Fruit fly (Drosophila melanogaster) whole organism, embryonic: Measurements from ENCODE around the gene Vm32E.
A peak's percentile ranks its signal among the peaks of the same experiment; 100 is the strongest.

Experiments
- Aef1 ChIP-seq: fragments of 200-800 bp; sonication (Bioruptor generic); IDR thresholded peaks from 3 replicates; pipeline ENCODE4 v1.3.6; 2022; ENCODE audit warnings: missing biosample characterization, missing genetic modification characterization
- Atf-2 ChIP-seq: fragments of 200-800 bp; sonication (Bioruptor generic); optimal IDR thresholded peaks from 2 replicates; lab custom pipeline; 2016; ENCODE audit warnings: missing biosample characterization, missing genetic modification characterization
- C15 ChIP-seq: fragments of 200-800 bp; sonication (Bioruptor generic); IDR thresholded peaks from 3 replicates; pipeline ENCODE4 v1.3.6; 2022; ENCODE audit warnings: missing biosample characterization, missing genetic modification characterization
- CG10209 ChIP-seq: fragments of 200-800 bp; sonication (Bioruptor generic); optimal IDR thresholded peaks from 3 replicates; lab custom pipeline; 2017; ENCODE audit warnings: missing biosample characterization, mild to moderate bottlenecking, missing genetic modification characterization, missing genetic modification reagents
- CG10565 ChIP-seq: fragments of 200-800 bp; sonication (Bioruptor generic); optimal IDR thresholded peaks from 3 replicates; lab custom pipeline; 2016; ENCODE audit warnings: missing biosample characterization, mild to moderate bottlenecking, missing genetic modification characterization
- CG12299 ChIP-seq: fragments of 200-800 bp; sonication (Bioruptor generic); optimal IDR thresholded peaks from 2 replicates; lab custom pipeline; 2018; ENCODE audit warnings: missing biosample characterization, mild to moderate bottlenecking, missing genetic modification characterization
- CG12942 ChIP-seq: fragments of 200-800 bp; sonication (Bioruptor generic); optimal IDR thresholded peaks from 3 replicates; lab custom pipeline; 2016; ENCODE audit warnings: missing biosample characterization, missing genetic modification characterization
- CG13624 ChIP-seq: fragments of 200-800 bp; sonication (Bioruptor generic); optimal IDR thresholded peaks from 2 replicates; lab custom pipeline; 2016; ENCODE audit warnings: missing biosample characterization, missing genetic modification characterization
- CG14014 ChIP-seq: fragments of 200-800 bp; sonication (Bioruptor generic); IDR thresholded peaks from 2 replicates; pipeline ENCODE4 v1.3.6; 2022; ENCODE audit warnings: missing biosample characterization, missing genetic modification characterization
- CG14441 ChIP-seq: fragments of 200-800 bp; sonication (Bioruptor generic); IDR thresholded peaks from 2 replicates; pipeline ENCODE4 v1.3.6; 2022; ENCODE audit warnings: missing biosample characterization, missing genetic modification characterization
- CG17328 ChIP-seq: fragments of 200-800 bp; sonication (Bioruptor generic); IDR thresholded peaks from 2 replicates; pipeline ENCODE4 v1.3.6; 2022; ENCODE audit warnings: missing biosample characterization, missing genetic modification characterization
- CG30403 ChIP-seq: fragments of 200-800 bp; sonication (Bioruptor generic); optimal IDR thresholded peaks from 3 replicates; lab custom pipeline; 2016; ENCODE audit warnings: missing biosample characterization, missing genetic modification characterization
- CG32532 ChIP-seq: fragments of 200-800 bp; sonication (Bioruptor generic); IDR thresholded peaks from 2 replicates; pipeline ENCODE4 v1.3.6; 2022; ENCODE audit warnings: missing biosample characterization, missing genetic modification characterization
- CG4282 ChIP-seq: fragments of 200-800 bp; sonication (Bioruptor generic); optimal IDR thresholded peaks from 2 replicates; lab custom pipeline; 2016; ENCODE audit warnings: missing biosample characterization, missing genetic modification characterization
- CG4328 ChIP-seq: fragments of 200-800 bp; sonication (Bioruptor generic); optimal IDR thresholded peaks from 3 replicates; lab custom pipeline; 2017; ENCODE audit warnings: missing biosample characterization, missing genetic modification reagents, missing genetic modification characterization
- CG4360 ChIP-seq: fragments of 200-800 bp; sonication (Bioruptor generic); IDR thresholded peaks from 2 replicates; pipeline ENCODE4 v1.3.6; 2022; ENCODE audit warnings: missing biosample characterization, missing genetic modification characterization
- CG6689 ChIP-seq: fragments of 200-800 bp; sonication (Bioruptor generic); IDR thresholded peaks from 2 replicates; pipeline ENCODE4 v1.3.6; 2022; ENCODE audit warnings: missing biosample characterization, missing genetic modification characterization
- CG6813 ChIP-seq: fragments of 200-800 bp; sonication (Bioruptor generic); optimal IDR thresholded peaks from 2 replicates; lab custom pipeline; 2017; ENCODE audit warnings: missing biosample characterization, missing genetic modification characterization, mild to moderate bottlenecking, moderate library complexity, missing genetic modification reagents
- CG9932 ChIP-seq: fragments of 200-800 bp; sonication (Bioruptor generic); IDR thresholded peaks from 2 replicates; pipeline ENCODE4 v1.3.6; 2022; ENCODE audit warnings: missing biosample characterization, missing genetic modification characterization
- Chrac-16 ChIP-seq: fragments of 200-800 bp; sonication (Bioruptor generic); optimal IDR thresholded peaks from 3 replicates; lab custom pipeline; 2016; ENCODE audit warnings: missing biosample characterization, missing genetic modification characterization
- D19B ChIP-seq: fragments of 200-800 bp; sonication (Bioruptor generic); optimal IDR thresholded peaks from 2 replicates; lab custom pipeline; 2017; ENCODE audit warnings: missing biosample characterization, mild to moderate bottlenecking, missing genetic modification characterization
- Dbx ChIP-seq: fragments of 200-800 bp; sonication (Bioruptor generic); IDR thresholded peaks from 3 replicates; pipeline ENCODE4 v1.3.6; 2022; ENCODE audit warnings: missing biosample characterization, missing genetic modification characterization
- Dip3 ChIP-seq: fragments of 200-800 bp; sonication (Bioruptor generic); optimal IDR thresholded peaks from 3 replicates; lab custom pipeline; 2016; ENCODE audit warnings: missing biosample characterization, missing genetic modification characterization
- H15 ChIP-seq: fragments of 200-800 bp; sonication (Bioruptor generic); IDR thresholded peaks from 3 replicates; pipeline ENCODE4 v1.3.6; 2022; ENCODE audit warnings: missing biosample characterization, missing genetic modification characterization
- H2.0 ChIP-seq: fragments of 200-800 bp; sonication (Bioruptor generic); IDR thresholded peaks from 2 replicates; pipeline ENCODE4 v1.3.6; 2022; ENCODE audit warnings: missing biosample characterization, missing genetic modification characterization
- HLH54F ChIP-seq: fragments of 200-800 bp; sonication (Bioruptor generic); optimal IDR thresholded peaks from 3 replicates; lab custom pipeline; 2016; ENCODE audit warnings: missing biosample characterization, missing genetic modification characterization
- Kr ChIP-seq: fragments of 200-800 bp; sonication (Bioruptor generic); optimal IDR thresholded peaks from 2 replicates; lab custom pipeline; 2017; ENCODE audit warnings: missing biosample characterization, mild to moderate bottlenecking, missing genetic modification characterization
- Lim3 ChIP-seq: fragments of 200-800 bp; sonication (Bioruptor generic); IDR thresholded peaks from 2 replicates; pipeline ENCODE4 v1.3.6; 2022; ENCODE audit warnings: missing biosample characterization, missing genetic modification characterization
- Max ChIP-seq: fragments of 200-800 bp; sonication (Bioruptor generic); optimal IDR thresholded peaks from 2 replicates; lab custom pipeline; 2016; ENCODE audit warnings: missing biosample characterization, mild to moderate bottlenecking, missing genetic modification characterization
- Med ChIP-seq: fragments of 200-800 bp; sonication (Bioruptor generic); peaks from one replicate; lab custom pipeline; 2016; ENCODE audit warnings: missing biosample characterization, missing genetic modification characterization, mild to moderate bottlenecking, inconsistent platforms, moderate library complexity
- Optix ChIP-seq: fragments of 200-800 bp; sonication (Bioruptor generic); IDR thresholded peaks from 3 replicates; pipeline ENCODE4 v1.3.6; 2022; ENCODE audit warnings: missing biosample characterization, missing genetic modification characterization
- Tbp ChIP-seq: fragments of >200 bp; optimal IDR thresholded peaks from 2 replicates; lab custom pipeline; 2018; ENCODE audit warnings: missing biosample characterization, missing genetic modification characterization
- Usf ChIP-seq: fragments of 200-800 bp; sonication (Bioruptor generic); optimal IDR thresholded peaks from 2 replicates; lab custom pipeline; 2017; ENCODE audit warnings: missing genotype, missing biosample characterization, missing genetic modification characterization
- ase ChIP-seq: fragments of 200-800 bp; sonication (Bioruptor generic); IDR thresholded peaks from 3 replicates; pipeline ENCODE4 v1.3.6; 2022; ENCODE audit warnings: missing biosample characterization, missing genetic modification characterization
- az2 ChIP-seq: fragments of 200-800 bp; sonication (Bioruptor generic); optimal IDR thresholded peaks from 3 replicates; lab custom pipeline; 2016; ENCODE audit warnings: missing biosample characterization, missing genetic modification characterization
- bsh ChIP-seq, 2 experiments: fragments of 200-800 bp; sonication (Bioruptor generic); optimal IDR thresholded peaks; 2 replicates each; lab custom pipeline; 2017 to 2018; ENCODE audit warnings: mild to moderate bottlenecking in 2 of 2, missing biosample characterization in 2 of 2, missing genetic modification characterization in 2 of 2, moderate library complexity in 1 of 2
- chif ChIP-seq, 2 experiments: fragments of 200-800 bp; sonication (Bioruptor generic); optimal IDR thresholded peaks; 3 replicates each; lab custom pipeline; 2016; ENCODE audit warnings: missing biosample characterization in 2 of 2, missing genetic modification characterization in 2 of 2
- corto ChIP-seq: fragments of 200-800 bp; sonication (Bioruptor generic); optimal IDR thresholded peaks from 2 replicates; lab custom pipeline; 2016; ENCODE audit warnings: missing biosample characterization, mild to moderate bottlenecking, missing genetic modification characterization, moderate library complexity
- danr ChIP-seq: fragments of 200-800 bp; sonication (Bioruptor generic); IDR thresholded peaks from 2 replicates; pipeline ENCODE4 v1.3.6; 2022; ENCODE audit warnings: missing biosample characterization, missing genetic modification characterization
- dmrt99B ChIP-seq: fragments of 200-800 bp; sonication (Bioruptor generic); optimal IDR thresholded peaks from 2 replicates; lab custom pipeline; 2018; ENCODE audit warnings: missing biosample characterization, mild to moderate bottlenecking, missing genetic modification characterization, moderate library complexity
- eve ChIP-seq, 2 experiments: fragments of >200 bp; optimal IDR thresholded peaks; 2 replicates each; lab custom pipeline; 2017; ENCODE audit warnings: missing biosample characterization in 2 of 2, missing genetic modification characterization in 2 of 2
- ham ChIP-seq: fragments of 200-800 bp; sonication (Bioruptor generic); IDR thresholded peaks from 2 replicates; pipeline ENCODE4 v1.3.6; 2022; ENCODE audit warnings: missing biosample characterization, missing genetic modification characterization
- mam ChIP-seq: fragments of 200-800 bp; sonication (Bioruptor generic); optimal IDR thresholded peaks from 3 replicates; lab custom pipeline; 2016; ENCODE audit warnings: missing biosample characterization, missing genetic modification characterization
- nau ChIP-seq: fragments of 200-800 bp; sonication (Bioruptor generic); optimal IDR thresholded peaks from 3 replicates; lab custom pipeline; 2017; ENCODE audit warnings: missing biosample characterization, mild to moderate bottlenecking, missing genetic modification characterization, missing genetic modification reagents
- pb ChIP-seq: fragments of 200-800 bp; sonication (Bioruptor generic); optimal IDR thresholded peaks from 3 replicates; lab custom pipeline; 2016; ENCODE audit warnings: missing biosample characterization, missing genetic modification characterization
- row ChIP-seq: fragments of 200-800 bp; sonication (Bioruptor generic); IDR thresholded peaks from 3 replicates; pipeline ENCODE4 v1.3.6; 2022; ENCODE audit warnings: missing biosample characterization, missing genetic modification characterization
- sens ChIP-seq: fragments of 200-800 bp; sonication (Bioruptor generic); peaks from one replicate; lab custom pipeline; 2016; ENCODE audit warnings: missing biosample characterization, missing genetic modification characterization
- unpg ChIP-seq: fragments of 200-800 bp; sonication (Bioruptor generic); optimal IDR thresholded peaks from 3 replicates; lab custom pipeline; 2018; ENCODE audit warnings: missing biosample characterization, mild to moderate bottlenecking, missing genetic modification characterization, moderate library complexity
- vfl ChIP-seq: fragments of 200-800 bp; sonication (Bioruptor generic); optimal IDR thresholded peaks from 2 replicates; lab custom pipeline; 2016; ENCODE audit warnings: missing biosample characterization, missing genetic modification characterization

Vm32E gene

DNA sequence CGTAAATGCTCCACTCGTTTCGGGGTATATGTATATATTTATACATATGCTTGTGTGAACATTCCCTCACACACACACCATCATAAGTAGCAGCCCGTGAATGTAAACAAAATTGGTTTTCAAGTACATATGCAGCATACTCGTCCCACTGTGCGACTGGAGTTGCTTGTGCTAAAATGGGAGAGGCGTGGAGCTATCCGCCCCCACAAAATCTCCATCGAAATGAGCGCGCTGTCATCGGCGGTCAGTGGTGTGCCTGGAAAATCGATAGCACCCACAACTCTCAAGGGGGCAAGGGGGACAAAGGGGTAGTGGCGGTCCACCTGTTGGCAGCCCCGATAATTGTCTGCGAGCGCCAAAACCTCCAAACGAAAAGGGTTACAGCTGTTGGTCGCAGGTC lies 3.5 kb downstream of the Vm32E start (continued):
- TF ChIP-seq unpg = no peak
- no peak for TF ChIP-seq Atf-2 (GFP tag; lab: Kevin White, UChicago)
- peak; percentile 50 for TF ChIP-seq sens (GFP tag; lab: Kevin White, UChicago)
- no peak for TF ChIP-seq ham (GFP tag; lab: Robert Waterston, UW)

DNA sequence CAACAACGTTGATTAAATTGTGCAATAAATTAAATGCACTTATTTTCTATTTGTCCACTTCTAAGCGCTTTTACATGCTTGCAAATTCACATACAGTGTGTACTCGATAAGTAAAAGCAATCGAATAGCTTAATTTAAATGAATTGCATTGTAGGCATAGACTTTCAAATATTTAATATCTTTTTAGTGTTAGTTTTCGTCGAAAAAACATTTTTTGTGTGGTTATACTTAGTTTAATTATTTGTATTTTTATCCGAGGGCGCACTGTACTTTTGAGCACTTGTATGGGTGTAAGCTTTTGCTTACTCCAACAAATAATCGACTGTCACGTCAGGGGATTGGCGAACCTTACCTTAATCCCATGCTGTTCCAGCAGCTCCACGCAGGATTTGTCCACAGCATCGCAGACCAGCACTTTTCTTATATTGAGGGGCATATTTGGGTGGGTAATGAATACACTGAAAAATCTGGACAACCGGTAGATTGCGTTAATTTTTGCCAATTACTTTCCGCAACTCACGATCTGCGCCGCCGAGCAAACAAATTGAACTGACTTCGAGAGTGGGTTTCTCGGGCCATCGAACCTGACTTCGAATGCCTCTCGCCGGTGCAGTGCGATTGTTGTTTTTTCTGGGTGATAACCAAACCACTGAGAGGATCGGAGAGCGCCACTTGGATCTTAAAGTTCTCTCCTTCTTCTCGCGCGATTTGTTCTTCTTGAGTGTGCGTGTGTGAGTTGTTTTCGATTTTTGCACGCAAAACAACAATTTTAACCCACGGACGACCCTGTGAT lies 16.1 kb downstream of the Vm32E start, which contains the start of gene CG6287:
TSS of gene CG6287 (minus strand) at position 556 of the 793 bp plus-strand sequence.
- TF ChIP-seq CG6813 (GFP tag; lab: Kevin White, UChicago) (no peak), C15 (no peak), Usf (GFP tag; lab: Kevin White, UChicago) (peak; percentile 12), CG17328 (GFP tag; lab: Robert Waterston, UW) (peak; percentile 59; the same call in 1 of the 2 replicates), az2 (GFP tag; lab: Kevin White, UChicago) (peak; percentile 21), H15 (GFP tag; lab: Robert Waterston, UW) (no peak), CG32532 (no peak; the same call in 1 of the 2 replicates), CG9932 (GFP tag; lab: Robert Waterston, UW) (no peak), corto (peak; percentile 61), Max (GFP tag; lab: Kevin White, UChicago) (no peak), vfl (GFP tag; lab: Kevin White, UChicago) (no peak), Med (GFP tag; lab: Kevin White, UChicago) (peak; percentile 63), CG12942 (GFP tag; lab: Kevin White, UChicago) (no peak), HLH54F (GFP tag; lab: Kevin White, UChicago) (no peak), mam (GFP tag; lab: Kevin White, UChicago) (peak; percentile 37), CG30403 (peak; percentile 18), nau (GFP tag; lab: Kevin White, UChicago) (no peak), CG13624 (peak; percentile 15), eve (GFP tag; optimal IDR thresholded peaks at IDR 0.05; lab: Kevin White, UChicago) (peak in 1 of 2 experiments; percentile 27), chif (GFP tag; optimal IDR thresholded peaks at IDR 0.05; lab: Kevin White, UChicago) (peak in 1 of 2 experiments; percentile 7), Atf-2 (GFP tag; lab: Kevin White, UChicago) (no peak), CG14441 (GFP tag; lab: Robert Waterston, UW) (peak; percentile 68), CG4328 (GFP tag; lab: Kevin White, UChicago) (no peak), pb (GFP tag; lab: Kevin White, UChicago) (no peak), Optix (GFP tag; lab: Robert Waterston, UW) (no peak), Lim3 (GFP tag; lab: Robert Waterston, UW) (no peak), ase (GFP tag; lab: Robert Waterston, UW) (0 out of 3 replicates have a peak, but pooled peaks have one; percentile 26), CG12299 (tag; lab: Kevin White, UChicago) (no peak), danr (GFP tag; lab: Robert Waterston, UW) (no peak), CG10209 (GFP tag; lab: Kevin White, UChicago) (peak; percentile 5), bsh (GFP tag; optimal IDR thresholded peaks at IDR 0.05; lab: Kevin White, UChicago) (peak in 1 of 2 experiments; percentile 64), Tbp (GFP tag; lab: Kevin White, UChicago) (no peak), row (GFP tag; lab: Robert Waterston, UW) (no peak; the same call in 1 of the 3 replicates), CG10565 (GFP tag; lab: Kevin White, UChicago) (no peak), Dbx (no peak), Kr (GFP tag; lab: Kevin White, UChicago) (no peak), dmrt99B (tag; lab: Kevin White, UChicago) (no peak), CG4282 (GFP tag; lab: Kevin White, UChicago) (no peak), CG14014 (0 out of 2 replicates have a peak, but pooled peaks have one; percentile 31), CG6689 (GFP tag; lab: Robert Waterston, UW) (0 out of 2 replicates have a peak, but pooled peaks have one; percentile 7), Aef1 (GFP tag; lab: Robert Waterston, UW) (peak; percentile 43; the same call in 2 of the 3 replicates), CG4360 (no peak), Dip3 (GFP tag; lab: Kevin White, UChicago) (peak; percentile 37), Chrac-16 (peak; percentile 18), H2.0 (GFP tag; lab: Robert Waterston, UW) (no peak), D19B (GFP tag; lab: Kevin White, UChicago) (peak; percentile 2)
